Fruit fly (Drosophila melanogaster): ENCODE results near the gene Mhcl.
A peak's percentile ranks its signal among the peaks of the same experiment; 100 is the strongest.

The Mhcl gene

DNA sequence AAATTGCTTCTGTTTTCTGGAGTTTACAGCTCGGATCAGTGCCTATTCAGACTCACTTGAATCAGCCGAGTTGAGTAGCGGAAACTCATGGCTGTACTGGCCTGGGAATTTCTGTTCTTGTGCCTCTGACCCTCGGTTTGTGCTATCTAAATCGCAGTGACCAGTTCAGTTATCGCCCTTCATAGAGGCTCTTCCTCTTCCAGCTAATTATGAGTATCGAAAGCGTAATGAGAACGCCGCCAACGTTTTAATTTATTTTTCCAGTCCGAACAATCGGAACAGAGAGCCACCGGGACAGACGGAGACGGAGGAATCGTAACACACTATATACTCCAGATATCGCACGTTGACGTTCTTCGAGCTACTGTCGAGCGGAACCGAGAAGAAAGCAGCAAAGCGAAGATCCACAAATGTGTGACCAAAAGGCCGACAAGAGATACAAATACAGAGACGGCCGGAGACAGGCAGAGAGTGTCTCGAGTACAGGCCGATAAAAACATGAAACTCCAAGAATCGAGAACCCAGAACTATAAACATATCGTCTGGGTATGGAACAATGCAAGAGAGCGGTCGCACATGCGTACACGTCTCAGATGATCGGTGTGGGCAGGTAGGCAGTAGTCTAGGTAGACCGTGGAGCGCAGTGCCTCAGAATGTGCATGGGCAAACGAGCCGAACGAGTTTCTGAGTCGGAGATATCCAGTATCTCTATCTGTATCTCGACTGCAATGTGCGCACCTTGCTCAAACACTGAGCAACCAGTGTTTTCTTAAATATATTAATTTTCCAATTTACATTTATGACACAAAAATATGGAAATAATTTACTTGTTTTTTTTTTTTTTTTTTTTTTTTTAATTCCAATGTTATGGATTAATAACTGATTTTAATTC lies 26.6 kb downstream of the Mhcl start (continued):
- TF ChIP-seq stc (GFP tag; IDR thresholded peaks at IDR 0.05) (peak; percentile 88), peb (GFP tag; IDR thresholded peaks at IDR 0.05) (peak; percentile 57), caup (GFP tag; optimal IDR thresholded peaks at IDR 0.05; ENCODE audit: severe bottlenecking) (no peak), sc (optimal IDR thresholded peaks at IDR 0.05) (no peak), sc (GFP tag; optimal IDR thresholded peaks at IDR 0.05) (peak; percentile 53), fd102C (GFP tag; optimal IDR thresholded peaks at IDR 0.05) (no peak), CG8944 (GFP tag; optimal IDR thresholded peaks at IDR 0.05) (no peak), stwl (tag; optimal IDR thresholded peaks at IDR 0.05) (peak; percentile 6), CG34376 (GFP tag; optimal IDR thresholded peaks at IDR 0.05) (no peak), pan (optimal IDR thresholded peaks at IDR 0.05) (no peak), pan (GFP tag; optimal IDR thresholded peaks at IDR 0.05 in 1 of 2, IDR thresholded peaks at IDR 0.05 in 1 of 2) (peak in 1 of 2 experiments; percentile 78), CG1647 (GFP tag; optimal IDR thresholded peaks at IDR 0.05) (no peak), CG4730 (GFP tag; IDR thresholded peaks at IDR 0.05) (0 out of 2 replicates have a peak, but pooled peaks have one; percentile 30), Lpt (GFP tag; optimal IDR thresholded peaks at IDR 0.05) (no peak), gcm2 (GFP tag; optimal IDR thresholded peaks at IDR 0.05) (peak; percentile 14), Gsc (GFP tag; IDR thresholded peaks at IDR 0.05) (no peak), gfzf (GFP tag; optimal IDR thresholded peaks at IDR 0.05) (peak; percentile 16), CG3838 (GFP tag; optimal IDR thresholded peaks at IDR 0.05) (no peak), CG2202 (tag; optimal IDR thresholded peaks at IDR 0.05) (peak; percentile 34), GATAe (GFP tag; conservative IDR thresholded peaks at IDR 0.05) (0 out of 2 replicates have a peak, but pooled peaks have one; percentile 21), dpn (GFP tag; optimal IDR thresholded peaks at IDR 0.05) (peak; percentile 15 to 77), CG32532 (GFP tag; IDR thresholded peaks at IDR 0.05) (peak; percentile 50; the same call in 1 of the 2 replicates), CG12942 (GFP tag; optimal IDR thresholded peaks at IDR 0.05) (peak; percentile 55), Antp (GFP tag; optimal IDR thresholded peaks at IDR 0.05) (no peak), Sry-β (GFP tag; optimal IDR thresholded peaks at IDR 0.05) (no peak), CG18262 (tag; optimal IDR thresholded peaks at IDR 0.05) (peak; percentile 92), tna (GFP tag; IDR thresholded peaks at IDR 0.05; ENCODE audit: partially characterized antibody) (no peak), zfh1 (GFP tag; IDR thresholded peaks at IDR 0.05) (peak; percentile 81), Mrtf (GFP tag; IDR thresholded peaks at IDR 0.05) (peak; percentile 42; the same call in 1 of the 3 replicates), ap (GFP tag; IDR thresholded peaks at IDR 0.05) (peak; percentile 69), CG9437 (GFP tag; optimal IDR thresholded peaks at IDR 0.05) (no peak), CG12744 (GFP tag; optimal IDR thresholded peaks at IDR 0.05) (peak; percentile 54), trh (GFP tag; optimal IDR thresholded peaks at IDR 0.05) (no peak), ato (GFP tag; IDR thresholded peaks at IDR 0.05; ENCODE audit: partially characterized antibody) (no peak), gsb-n (tag; optimal IDR thresholded peaks at IDR 0.05) (peak; percentile 77), CG4617 (GFP tag; optimal IDR thresholded peaks at IDR 0.05; ENCODE audit: borderline replicate concordance) (peak; percentile 35), prd (optimal IDR thresholded peaks at IDR 0.05) (no peak), prd (GFP tag; IDR thresholded peaks at IDR 0.05) (peak; percentile 78), Atf-2 (GFP tag; optimal IDR thresholded peaks at IDR 0.05) (peak; percentile 28), D (optimal IDR thresholded peaks at IDR 0.05) (no peak), D (GFP tag; optimal IDR thresholded peaks at IDR 0.05) (peak; percentile 62), CG13775 (GFP tag; optimal IDR thresholded peaks at IDR 0.05) (peak; percentile 42), abd-A (tag; optimal IDR thresholded peaks at IDR 0.05) (no peak), MTF-1 (GFP tag; optimal IDR thresholded peaks at IDR 0.05; ENCODE audit: borderline replicate concordance) (no peak), CG17186 (GFP tag; optimal IDR thresholded peaks at IDR 0.05) (no peak), CG10274 (GFP tag; optimal IDR thresholded peaks at IDR 0.05) (no peak), CG14014 (GFP tag; IDR thresholded peaks at IDR 0.05) (peak; percentile 21; the same call in 1 of the 2 replicates), lab (GFP tag; optimal IDR thresholded peaks at IDR 0.05) (no peak), crp (GFP tag; optimal IDR thresholded peaks at IDR 0.05) (no peak)
